Worm (Caenorhabditis elegans) whole organism, late embryonic: ENCODE results near the gene dhrr-1.
A peak's percentile ranks its signal among the peaks of the same experiment; 100 is the strongest.

Source experiments
- C08G9.2 ChIP-seq: sonication (generic microtip); optimal IDR thresholded peaks from 2 replicates; lab custom pipeline; 2016; ENCODE audit warnings: mild to moderate bottlenecking, missing genetic modification characterization, moderate library complexity, missing compliant biosample characterization
- C38D4.7 ChIP-seq: fragments of 200-800 bp; sonication (Bioruptor generic); optimal IDR thresholded peaks from 2 replicates; lab custom pipeline; 2018; ENCODE audit warnings: mild to moderate bottlenecking, missing genetic modification characterization, moderate library complexity, missing compliant biosample characterization
- F13H6.1 ChIP-seq: sonication (generic microtip); optimal IDR thresholded peaks from 2 replicates; lab custom pipeline; 2016; ENCODE audit warnings: missing genetic modification characterization, missing compliant biosample characterization
- K02D7.2 ChIP-seq: sonication (generic microtip); optimal IDR thresholded peaks from 2 replicates; lab custom pipeline; 2017; ENCODE audit warnings: mild to moderate bottlenecking, missing genetic modification characterization, missing compliant biosample characterization
- T23F11.4 ChIP-seq: fragments of 200-800 bp; sonication (Bioruptor generic); optimal IDR thresholded peaks from 2 replicates; lab custom pipeline; 2018; ENCODE audit warnings: mild to moderate bottlenecking, missing genetic modification characterization, missing compliant biosample characterization
- Y22D7AL.16 ChIP-seq: sonication (generic microtip); optimal IDR thresholded peaks from 2 replicates; lab custom pipeline; 2016; ENCODE audit warnings: missing genetic modification characterization, missing compliant biosample characterization
- ahr-1 ChIP-seq: sonication (generic microtip); optimal IDR thresholded peaks from 2 replicates; lab custom pipeline; 2016; ENCODE audit warnings: missing genetic modification characterization, missing compliant biosample characterization
- ceh-19 ChIP-seq: fragments of 200-800 bp; sonication (Bioruptor generic); optimal IDR thresholded peaks from 2 replicates; lab custom pipeline; 2018; ENCODE audit warnings: mild to moderate bottlenecking, missing genetic modification characterization, missing compliant biosample characterization
- ceh-2 ChIP-seq: sonication (generic microtip); optimal IDR thresholded peaks from 2 replicates; lab custom pipeline; 2016; ENCODE audit warnings: missing genotype, missing genetic modification characterization, missing compliant biosample characterization
- ceh-22 ChIP-seq: sonication (generic microtip); optimal IDR thresholded peaks from 2 replicates; lab custom pipeline; 2017; ENCODE audit warnings: missing biosample characterization, missing genetic modification characterization
- ceh-24 ChIP-seq: sonication (generic microtip); optimal IDR thresholded peaks from 2 replicates; lab custom pipeline; 2016; ENCODE audit warnings: mild to moderate bottlenecking, missing genetic modification characterization, missing compliant biosample characterization
- ceh-31 ChIP-seq: sonication (generic microtip); optimal IDR thresholded peaks from 2 replicates; lab custom pipeline; 2016; ENCODE audit warnings: missing genetic modification characterization, missing compliant biosample characterization
- ceh-34 ChIP-seq: sonication (generic microtip); optimal IDR thresholded peaks from 2 replicates; lab custom pipeline; 2016; ENCODE audit warnings: mild to moderate bottlenecking, missing genetic modification characterization, missing compliant biosample characterization
- ceh-45 ChIP-seq: fragments of 200-800 bp; sonication (Bioruptor generic); IDR thresholded peaks from 2 replicates; pipeline ENCODE4 v1.3.6; 2022; ENCODE audit warnings: missing genetic modification reagents, missing genetic modification characterization, missing compliant biosample characterization
- ceh-48 ChIP-seq: sonication (generic microtip); optimal IDR thresholded peaks from 2 replicates; lab custom pipeline; 2016; ENCODE audit warnings: missing genetic modification characterization, inconsistent platforms, missing compliant biosample characterization
- ceh-6 ChIP-seq: fragments of 200-800 bp; sonication (Bioruptor generic); optimal IDR thresholded peaks from 2 replicates; lab custom pipeline; 2018; ENCODE audit warnings: mild to moderate bottlenecking, missing genetic modification characterization, missing compliant biosample characterization
- ceh-9 ChIP-seq: sonication (generic microtip); optimal IDR thresholded peaks from 2 replicates; lab custom pipeline; 2016; ENCODE audit warnings: mild to moderate bottlenecking, missing genetic modification characterization, inconsistent platforms, missing compliant biosample characterization
- dve-1 ChIP-seq: sonication (generic microtip); optimal IDR thresholded peaks from 2 replicates; lab custom pipeline; 2017; ENCODE audit warnings: antibody characterized with exemption, mild to moderate bottlenecking, missing genetic modification characterization, missing compliant biosample characterization
- elt-2 ChIP-seq: sonication (generic microtip); optimal IDR thresholded peaks from 2 replicates; lab custom pipeline; 2016; ENCODE audit warnings: missing genetic modification reagents, missing genetic modification characterization, missing compliant biosample characterization
- elt-4 ChIP-seq: sonication (generic microtip); optimal IDR thresholded peaks from 2 replicates; lab custom pipeline; 2016; ENCODE audit warnings: missing genetic modification characterization, missing compliant biosample characterization
- ets-4 ChIP-seq: sonication (generic microtip); optimal IDR thresholded peaks from 2 replicates; lab custom pipeline; 2016; ENCODE audit warnings: missing genetic modification characterization, missing compliant biosample characterization
- gmeb-2 ChIP-seq: sonication (generic microtip); optimal IDR thresholded peaks from 2 replicates; lab custom pipeline; 2016; ENCODE audit warnings: missing genetic modification characterization, inconsistent platforms, missing compliant biosample characterization
- hlh-13 ChIP-seq: fragments of 200-800 bp; sonication (Bioruptor generic); optimal IDR thresholded peaks from 2 replicates; lab custom pipeline; 2018; ENCODE audit warnings: mild to moderate bottlenecking, missing genetic modification characterization, missing compliant biosample characterization
- hlh-15 ChIP-seq: sonication (generic microtip); optimal IDR thresholded peaks from 2 replicates; lab custom pipeline; 2016; ENCODE audit warnings: missing genetic modification characterization, missing compliant biosample characterization
- hlh-8 ChIP-seq: sonication (generic microtip); optimal IDR thresholded peaks from 2 replicates; lab custom pipeline; 2016; ENCODE audit warnings: missing genotype, missing genetic modification characterization, missing compliant biosample characterization
- lim-6 ChIP-seq: sonication (generic microtip); optimal IDR thresholded peaks from 2 replicates; lab custom pipeline; 2016; ENCODE audit warnings: missing genetic modification characterization, missing compliant biosample characterization
- madf-2 ChIP-seq: sonication (generic microtip); optimal IDR thresholded peaks from 2 replicates; lab custom pipeline; 2017; ENCODE audit warnings: missing genetic modification characterization, missing compliant biosample characterization
- npax-4 ChIP-seq: sonication (generic microtip); optimal IDR thresholded peaks from 2 replicates; lab custom pipeline; 2016; ENCODE audit warnings: missing genetic modification characterization, missing compliant biosample characterization
- odd-2 ChIP-seq: sonication (generic microtip); optimal IDR thresholded peaks from 2 replicates; lab custom pipeline; 2017; ENCODE audit warnings: antibody characterized with exemption, mild to moderate bottlenecking, missing genetic modification characterization, missing compliant biosample characterization
- pag-3 ChIP-seq: sonication (generic microtip); optimal IDR thresholded peaks from 2 replicates; lab custom pipeline; 2016; ENCODE audit warnings: missing compliant biosample characterization, missing genetic modification characterization, borderline replicate concordance
- pax-1 ChIP-seq: fragments of 150-350 bp; optimal IDR thresholded peaks from 2 replicates; lab custom pipeline; 2014; ENCODE audit warnings: missing biosample characterization, missing genetic modification characterization
- pqm-1 ChIP-seq: sonication (generic microtip); optimal IDR thresholded peaks from 2 replicates; lab custom pipeline; 2016; ENCODE audit warnings: missing genetic modification characterization, missing compliant biosample characterization
- pros-1 ChIP-seq: fragments of 150-350 bp; optimal IDR thresholded peaks from 2 replicates; lab custom pipeline; 2014; ENCODE audit warnings: missing biosample characterization, missing genetic modification reagents, missing genetic modification characterization
- ref-2 ChIP-seq: sonication (generic microtip); optimal IDR thresholded peaks from 2 replicates; lab custom pipeline; 2016; ENCODE audit warnings: missing genetic modification characterization, missing compliant biosample characterization
- rnt-1 ChIP-seq: sonication (generic microtip); optimal IDR thresholded peaks from 2 replicates; lab custom pipeline; 2016; ENCODE audit warnings: missing genetic modification characterization, missing compliant biosample characterization
- ttx-3 ChIP-seq: sonication (generic microtip); optimal IDR thresholded peaks from 2 replicates; lab custom pipeline; 2016; ENCODE audit warnings: missing genetic modification reagents, missing genetic modification characterization, missing compliant biosample characterization
- unc-3 ChIP-seq, 2 experiments: fragments of 200-800 bp in 1 of 2; sonication (Bioruptor generic) in 1 of 2; sonication (generic microtip) in 1 of 2; conservative IDR thresholded peaks in 1 of 2; optimal IDR thresholded peaks in 1 of 2; 2 replicates each; pipeline versions ENCODE4 v1.3.6 to Lab custom; 2016 to 2022; ENCODE audit warnings: missing compliant biosample characterization in 2 of 2, missing genetic modification characterization in 2 of 2, missing genetic modification reagents in 1 of 2
- unc-42 ChIP-seq: sonication (generic microtip); optimal IDR thresholded peaks from 2 replicates; lab custom pipeline; 2016; ENCODE audit warnings: missing genotype, missing genetic modification characterization, missing compliant biosample characterization
- unc-55 ChIP-seq: sonication (generic microtip); optimal IDR thresholded peaks from 2 replicates; lab custom pipeline; 2017; ENCODE audit warnings: missing biosample characterization, missing genetic modification reagents, missing genetic modification characterization
- zip-5 ChIP-seq: sonication (generic microtip); optimal IDR thresholded peaks from 2 replicates; lab custom pipeline; 2016; ENCODE audit warnings: missing genetic modification characterization, missing compliant biosample characterization
- ztf-16 ChIP-seq: sonication (generic microtip); optimal IDR thresholded peaks from 2 replicates; lab custom pipeline; 2017; ENCODE audit warnings: missing genetic modification characterization, missing compliant biosample characterization

Gene dhrr-1

ce11 chrIII:8925539-8925938 lies 18.9 kb upstream of the dhrr-1 start:
- TF ChIP-seq gmeb-2 (tag; lab: Kevin White, UChicago): no peak
- TF ChIP-seq ceh-48 (tag; lab: Kevin White, UChicago): no peak
- TF ChIP-seq ref-2 (tag; lab: Kevin White, UChicago): no peak
- TF ChIP-seq zip-5 (tag; lab: Kevin White, UChicago): no peak
- no peak for TF ChIP-seq pros-1 (tag; lab: Kevin White, UChicago)
- no peak for TF ChIP-seq npax-4
- TF ChIP-seq C38D4.7 (GFP tag; lab: Kevin White, UChicago): no peak
- TF ChIP-seq, all 69 proteins: peak for 0

ce11 chrIII:8926512-8926911 lies 17.9 kb upstream of the dhrr-1 start:
- no peak for TF ChIP-seq ets-4 (tag; lab: Kevin White, UChicago)
- TF ChIP-seq ceh-31 (tag; lab: Kevin White, UChicago): no peak
- no peak for TF ChIP-seq lim-6 (tag; lab: Kevin White, UChicago)
- TF ChIP-seq ztf-16 (tag; lab: Kevin White, UChicago): no peak
- TF ChIP-seq ceh-6: no peak
- peak; percentile 36 for TF ChIP-seq unc-55 (GFP tag; lab: Kevin White, UChicago)
- TF ChIP-seq ahr-1: no peak

ce11 chrIII:8929723-8930122 lies 14.7 kb upstream of the dhrr-1 start, which contains the start of gene arrd-15:
Gene arrd-15 (plus strand): TSS chrIII:8930023.
- TF ChIP-seq ceh-34 (tag; lab: Kevin White, UChicago): peak; percentile 26
- no peak for TF ChIP-seq pag-3 (tag; lab: Kevin White, UChicago)
- TF ChIP-seq, all 69 proteins: peak for 1

ce11 chrIII:8933696-8934095 lies 10.8 kb upstream of the dhrr-1 start:
- no peak for TF ChIP-seq T23F11.4 (GFP tag; lab: Kevin White, UChicago)
- TF ChIP-seq pax-1: no peak
- no peak for TF ChIP-seq F13H6.1 (tag; lab: Kevin White, UChicago)
- TF ChIP-seq ceh-2 (tag; lab: Kevin White, UChicago): no peak
- no peak for TF ChIP-seq hlh-13 (GFP tag; lab: Kevin White, UChicago)
- no peak for TF ChIP-seq ceh-45 (GFP tag; lab: Robert Waterston, UW)

- TF ChIP-seq madf-2 (no peak), hlh-8 (tag; lab: Kevin White, UChicago) (no peak), ahr-1 (no peak), ceh-19 (no peak), T23F11.4 (GFP tag; lab: Kevin White, UChicago) (no peak), elt-4 (tag; lab: Kevin White, UChicago) (no peak), pax-1 (no peak)
These were observed 10.1 kb upstream of the dhrr-1 start for ce11 chrIII:8934378-8934777.

- TF ChIP-seq C08G9.2 (peak; percentile 76), unc-42 (tag; lab: Kevin White, UChicago) (peak; percentile 51), rnt-1 (tag; lab: Kevin White, UChicago) (peak; percentile 82), hlh-15 (tag; lab: Kevin White, UChicago) (peak; percentile 86), unc-3 (GFP tag; conservative IDR thresholded peaks at IDR 0.05; lab: Robert Waterston, UW) (peak; percentile 67), unc-3 (tag; optimal IDR thresholded peaks at IDR 0.05; lab: Kevin White, UChicago) (peak; percentile 85), hlh-13 (GFP tag; lab: Kevin White, UChicago) (peak; percentile 88), F13H6.1 (tag; lab: Kevin White, UChicago) (peak; percentile 69), ztf-16 (tag; lab: Kevin White, UChicago) (peak; percentile 92), ceh-22 (tag; lab: Kevin White, UChicago) (peak; percentile 56), ceh-19 (peak; percentile 95), C38D4.7 (GFP tag; lab: Kevin White, UChicago) (peak; percentile 86), ref-2 (tag; lab: Kevin White, UChicago) (peak; percentile 63), elt-2 (tag; lab: Kevin White, UChicago) (peak; percentile 95), pqm-1 (peak; percentile 73), ceh-24 (tag; lab: Kevin White, UChicago) (peak; percentile 85), ttx-3 (peak; percentile 86), odd-2 (tag; lab: Kevin White, UChicago) (peak; percentile 78), K02D7.2 (tag; lab: Kevin White, UChicago) (peak; percentile 90), ceh-9 (tag; lab: Kevin White, UChicago) (peak; percentile 66), Y22D7AL.16 (tag; lab: Kevin White, UChicago) (peak; percentile 82), pag-3 (tag; lab: Kevin White, UChicago) (no peak), ceh-45 (GFP tag; lab: Robert Waterston, UW) (peak; percentile 78), dve-1 (peak; percentile 70), pax-1 (no peak)
These were observed 6.9 kb upstream of the dhrr-1 start for ce11 chrIII:8937571-8937970.
